Worm (Caenorhabditis elegans): Measurements from ENCODE around the gene T27C5.10.
"Not testable (repeated sequence)": the region's sequence is repeated elsewhere in the genome, so short reads cannot be mapped to it uniquely, and the experiment has no call there.

Gene T27C5.10

DNA sequence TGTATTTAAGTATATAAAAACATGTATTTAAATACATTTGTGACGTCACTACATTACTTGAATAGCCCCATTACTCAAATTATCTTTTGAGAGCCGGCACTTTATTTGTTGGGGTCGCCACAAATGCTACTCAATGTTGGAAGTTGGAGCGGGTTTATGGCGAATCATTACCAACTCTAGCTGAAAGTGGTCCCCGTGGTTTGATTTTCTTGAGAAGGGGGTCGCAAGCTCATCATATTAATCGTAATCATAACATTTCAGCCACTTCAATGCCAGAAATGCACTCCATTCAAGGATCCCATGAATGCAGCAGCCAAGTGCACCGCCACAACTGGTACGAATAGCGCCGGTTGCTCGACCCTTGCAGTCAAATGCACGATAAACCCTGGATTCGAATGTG, 34.3 kb upstream of the T27C5.10 start, which contains the start of gene F20E11.7:
Gene F20E11.7 (plus strand): TSS at position 301 of the 400 bp plus-strand sequence.
- not testable (repeated sequence) for TF ChIP-seq tbx-11 (GFP tag; IDR thresholded peaks at IDR 0.05); hmg-4 (GFP tag; optimal IDR thresholded peaks at IDR 0.05); ets-7 (tag; optimal IDR thresholded peaks at IDR 0.05)

ce11 chrV:17460061-17460460, 30.1 kb upstream of the T27C5.10 start, which contains the start of gene srz-48:
Gene srz-48 (minus strand): TSS chrV:17460161.
- TF ChIP-seq aly-1 (tag; optimal IDR thresholded peaks at IDR 0.05) (no peak), ets-7 (tag; optimal IDR thresholded peaks at IDR 0.05) (no peak), tbx-37 (GFP tag; conservative IDR thresholded peaks at IDR 0.05) (no peak), hmg-4 (GFP tag; optimal IDR thresholded peaks at IDR 0.05) (no peak), tbx-11 (GFP tag; IDR thresholded peaks at IDR 0.05) (no peak), sea-1 (GFP tag; conservative IDR thresholded peaks at IDR 0.05) (no peak), F13C5.2 (tag; optimal IDR thresholded peaks at IDR 0.05) (no peak), hmbx-1 (tag; optimal IDR thresholded peaks at IDR 0.05) (no peak), ceh-36 (tag; optimal IDR thresholded peaks at IDR 0.05) (no peak), ceh-13 (GFP tag; optimal IDR thresholded peaks at IDR 0.05) (no peak), pes-1 (GFP tag; IDR thresholded peaks at IDR 0.05) (no peak), scrt-1 (GFP tag; IDR thresholded peaks at IDR 0.05) (no peak), flt-1 (GFP tag; IDR thresholded peaks at IDR 0.05) (no peak), ama-1 (optimal IDR thresholded peaks at IDR 0.05) (no peak), tra-4 (tag; optimal IDR thresholded peaks at IDR 0.05) (no peak), hnd-1 (tag; optimal IDR thresholded peaks at IDR 0.05) (no peak), B0310.2 (tag; optimal IDR thresholded peaks at IDR 0.05) (no peak)

DNA sequence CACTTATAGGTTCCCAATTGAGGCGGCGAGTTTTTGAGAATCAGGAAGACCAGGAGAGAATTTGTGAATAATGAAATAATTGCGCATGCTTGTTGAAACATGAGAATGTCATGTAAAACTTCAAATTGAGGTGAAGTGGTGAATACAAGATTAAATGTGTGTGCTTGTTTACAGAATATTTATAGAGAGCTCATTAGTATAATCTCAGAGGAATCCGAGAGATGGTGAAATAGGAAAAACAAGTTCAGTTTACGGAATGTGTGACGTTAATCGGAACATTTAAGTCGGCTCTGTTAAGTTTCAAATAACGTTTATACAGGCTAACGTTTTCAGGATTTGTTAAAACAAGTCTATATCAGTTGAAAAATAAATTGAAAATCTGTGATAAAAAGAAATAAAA, 28.1 kb upstream of the T27C5.10 start, which contains the start of gene str-200:
Gene str-200 (minus strand): TSS at position 101 of the 400 bp plus-strand sequence.
- TF ChIP-seq ets-7 (tag; optimal IDR thresholded peaks at IDR 0.05) (no peak), B0310.2 (tag; optimal IDR thresholded peaks at IDR 0.05) (no peak), flt-1 (GFP tag; IDR thresholded peaks at IDR 0.05) (no peak)

- TF ChIP-seq tra-4 (tag; optimal IDR thresholded peaks at IDR 0.05); sea-1 (GFP tag; conservative IDR thresholded peaks at IDR 0.05); tbx-37 (GFP tag; conservative IDR thresholded peaks at IDR 0.05): not testable (repeated sequence)
Observed at ce11 chrV:17456197-17456596, 26.2 kb upstream of the T27C5.10 start, which contains the start of gene srh-203. Gene srh-203 (minus strand): TSS chrV:17456297.

DNA sequence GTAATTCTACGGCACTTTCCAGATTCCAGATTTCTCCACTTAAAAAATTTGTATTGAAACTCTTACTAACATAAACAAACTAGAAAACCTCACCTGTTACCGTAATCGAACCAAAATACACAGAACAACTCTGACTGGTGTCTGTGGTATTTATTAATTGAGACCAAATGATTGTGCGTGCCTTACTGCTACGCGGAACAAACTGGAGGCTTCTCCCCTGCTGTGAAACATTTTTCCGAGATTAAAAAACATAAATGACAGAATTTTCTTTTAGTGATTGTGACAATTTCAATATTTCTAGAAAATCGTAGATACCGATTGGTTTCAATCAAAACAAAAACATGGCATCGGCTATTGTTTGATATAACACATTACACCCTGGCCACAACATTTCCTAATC, 19.9 kb upstream of the T27C5.10 start:
- TF ChIP-seq hnd-1 (tag; optimal IDR thresholded peaks at IDR 0.05) (no peak), B0310.2 (tag; optimal IDR thresholded peaks at IDR 0.05) (no peak), ama-1 (optimal IDR thresholded peaks at IDR 0.05) (no peak), hmbx-1 (tag; optimal IDR thresholded peaks at IDR 0.05) (no peak)

DNA sequence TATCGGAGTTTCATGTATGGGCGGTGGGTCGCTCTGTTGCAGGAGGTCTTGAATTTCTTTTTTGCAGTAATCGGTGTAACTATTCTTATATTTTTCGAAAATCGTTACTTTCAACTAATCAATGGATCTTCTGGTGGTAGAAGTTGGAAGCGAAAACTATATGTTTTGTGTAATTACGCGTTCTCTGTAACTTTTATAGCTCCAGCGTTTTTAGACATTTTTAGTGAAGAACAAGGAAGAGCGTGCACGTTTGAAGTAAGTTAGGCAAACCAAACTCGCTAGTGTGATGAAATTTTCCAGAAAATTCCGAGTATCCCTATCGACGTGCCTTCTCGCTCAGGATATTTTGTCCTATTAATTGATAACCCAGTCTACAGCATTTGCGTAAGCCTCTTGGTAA, 9.4 kb upstream of the T27C5.10 start, which contains the start of gene srh-154:
Gene srh-154 (plus strand): TSS at position 301 of the 400 bp plus-strand sequence.
- no peak for TF ChIP-seq aly-1 (tag; optimal IDR thresholded peaks at IDR 0.05)
- no peak for TF ChIP-seq flt-1 (GFP tag; IDR thresholded peaks at IDR 0.05)
- no peak for TF ChIP-seq B0310.2 (tag; optimal IDR thresholded peaks at IDR 0.05)
- no peak for TF ChIP-seq F13C5.2 (tag; optimal IDR thresholded peaks at IDR 0.05)
- no peak for TF ChIP-seq ceh-36 (tag; optimal IDR thresholded peaks at IDR 0.05)
- TF ChIP-seq tbx-11 (GFP tag; IDR thresholded peaks at IDR 0.05): no peak
- no peak for TF ChIP-seq hmg-4 (GFP tag; optimal IDR thresholded peaks at IDR 0.05)
- TF ChIP-seq tra-4 (tag; optimal IDR thresholded peaks at IDR 0.05): no peak
- TF ChIP-seq sea-1 (GFP tag; conservative IDR thresholded peaks at IDR 0.05): no peak
- TF ChIP-seq ama-1 (optimal IDR thresholded peaks at IDR 0.05): no peak

DNA sequence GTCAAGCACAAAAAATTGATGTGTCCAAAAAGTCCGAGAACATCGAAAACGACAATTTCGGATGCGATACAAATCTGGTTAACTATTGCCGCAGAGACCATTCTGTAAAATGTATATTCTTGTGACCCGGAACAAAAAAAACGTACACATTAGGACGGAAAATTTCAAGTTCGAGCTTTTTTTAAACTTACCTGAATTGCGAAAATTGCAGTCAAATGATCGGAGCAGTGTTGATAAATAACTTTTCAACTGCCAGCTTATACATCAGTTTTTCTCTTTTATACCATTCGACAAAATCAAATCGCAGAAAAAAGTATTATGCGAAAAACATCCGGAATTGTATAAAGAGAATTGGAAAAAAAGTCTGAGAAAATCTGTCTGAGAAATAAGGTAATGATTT, 8.4 kb upstream of the T27C5.10 start, which contains the start of gene srsx-2:
Gene srsx-2 (minus strand): TSS at position 101 of the 400 bp plus-strand sequence.
- TF ChIP-seq ceh-13 (GFP tag; optimal IDR thresholded peaks at IDR 0.05): no peak
- TF ChIP-seq ets-7 (tag; optimal IDR thresholded peaks at IDR 0.05): no peak
- no peak for TF ChIP-seq tbx-11 (GFP tag; IDR thresholded peaks at IDR 0.05)

DNA sequence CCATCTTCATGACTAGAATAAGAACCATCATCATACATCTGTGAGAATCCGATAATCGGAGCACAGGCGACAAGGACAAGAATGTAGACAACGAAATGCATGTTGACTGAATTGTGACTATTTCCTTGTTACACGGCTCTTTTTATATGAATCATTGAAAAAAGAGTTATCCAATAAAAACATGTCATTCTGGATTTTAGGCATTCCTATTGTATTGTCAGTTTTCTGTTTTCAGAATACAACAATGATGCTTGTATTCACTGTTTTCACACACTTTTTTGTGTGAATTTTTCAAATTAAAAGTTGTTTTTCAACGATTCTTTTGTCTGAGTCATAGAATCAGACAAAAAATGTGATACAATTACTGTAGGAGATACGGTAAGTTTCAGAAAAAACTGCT, 6.5 kb upstream of the T27C5.10 start, which contains the start of gene F20E11.18:
Gene F20E11.18 (minus strand): TSS at position 101 of the 400 bp plus-strand sequence.
- no peak for TF ChIP-seq ama-1 (optimal IDR thresholded peaks at IDR 0.05)
- TF ChIP-seq hmbx-1 (tag; optimal IDR thresholded peaks at IDR 0.05): no peak
- no peak for TF ChIP-seq ceh-13 (GFP tag; optimal IDR thresholded peaks at IDR 0.05)
- TF ChIP-seq ets-7 (tag; optimal IDR thresholded peaks at IDR 0.05): no peak
- no peak for TF ChIP-seq tbx-37 (GFP tag; conservative IDR thresholded peaks at IDR 0.05)
- TF ChIP-seq F13C5.2 (tag; optimal IDR thresholded peaks at IDR 0.05): no peak
- no peak for TF ChIP-seq scrt-1 (GFP tag; IDR thresholded peaks at IDR 0.05)
- no peak for TF ChIP-seq ceh-36 (tag; optimal IDR thresholded peaks at IDR 0.05)
- no peak for TF ChIP-seq aly-1 (tag; optimal IDR thresholded peaks at IDR 0.05)
- TF ChIP-seq flt-1 (GFP tag; IDR thresholded peaks at IDR 0.05): no peak
- TF ChIP-seq hnd-1 (tag; optimal IDR thresholded peaks at IDR 0.05): no peak
- TF ChIP-seq pes-1 (GFP tag; IDR thresholded peaks at IDR 0.05): no peak
- no peak for TF ChIP-seq tbx-11 (GFP tag; IDR thresholded peaks at IDR 0.05)

DNA sequence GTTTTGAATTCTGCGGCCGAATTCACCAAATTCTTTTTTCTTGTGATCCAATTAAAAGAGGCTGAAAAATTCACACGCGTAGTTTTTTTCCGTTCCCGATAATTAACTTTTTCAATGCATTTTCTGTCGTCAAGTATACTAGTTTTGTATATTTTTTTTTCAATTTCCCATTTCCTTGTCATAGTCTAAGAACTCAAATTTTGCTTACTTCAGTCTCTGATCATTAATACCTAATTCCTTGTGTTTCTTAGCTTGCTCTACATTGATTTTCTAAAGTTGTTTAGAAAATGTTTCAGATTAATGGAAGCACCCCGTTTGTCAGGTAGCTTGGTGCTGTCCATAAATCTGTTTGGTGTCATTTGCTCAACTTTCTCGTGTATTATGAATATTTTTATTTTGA, 937 bp upstream of the T27C5.10 start, which contains the start of gene srbc-27:
Gene srbc-27 (plus strand): TSS at position 301 of the 400 bp plus-strand sequence.
- TF ChIP-seq hmg-4 (GFP tag; optimal IDR thresholded peaks at IDR 0.05): no peak
- TF ChIP-seq ama-1 (optimal IDR thresholded peaks at IDR 0.05): no peak
- TF ChIP-seq tra-4 (tag; optimal IDR thresholded peaks at IDR 0.05): no peak
- TF ChIP-seq ceh-13 (GFP tag; optimal IDR thresholded peaks at IDR 0.05): no peak
- TF ChIP-seq aly-1 (tag; optimal IDR thresholded peaks at IDR 0.05): no peak
- no peak for TF ChIP-seq flt-1 (GFP tag; IDR thresholded peaks at IDR 0.05)
- no peak for TF ChIP-seq ets-7 (tag; optimal IDR thresholded peaks at IDR 0.05)
- TF ChIP-seq hmbx-1 (tag; optimal IDR thresholded peaks at IDR 0.05): no peak
- no peak for TF ChIP-seq sea-1 (GFP tag; conservative IDR thresholded peaks at IDR 0.05)
- no peak for TF ChIP-seq scrt-1 (GFP tag; IDR thresholded peaks at IDR 0.05)
- TF ChIP-seq tbx-11 (GFP tag; IDR thresholded peaks at IDR 0.05): no peak
- no peak for TF ChIP-seq pes-1 (GFP tag; IDR thresholded peaks at IDR 0.05)
- no peak for TF ChIP-seq tbx-37 (GFP tag; conservative IDR thresholded peaks at IDR 0.05)
- TF ChIP-seq F13C5.2 (tag; optimal IDR thresholded peaks at IDR 0.05): no peak
- no peak for TF ChIP-seq B0310.2 (tag; optimal IDR thresholded peaks at IDR 0.05)
- no peak for TF ChIP-seq ceh-36 (tag; optimal IDR thresholded peaks at IDR 0.05)
- TF ChIP-seq hnd-1 (tag; optimal IDR thresholded peaks at IDR 0.05): no peak

All from whole organism, early embryonic.